Worm (Caenorhabditis elegans): ENCODE data around the gene D1005.4.

DNA sequence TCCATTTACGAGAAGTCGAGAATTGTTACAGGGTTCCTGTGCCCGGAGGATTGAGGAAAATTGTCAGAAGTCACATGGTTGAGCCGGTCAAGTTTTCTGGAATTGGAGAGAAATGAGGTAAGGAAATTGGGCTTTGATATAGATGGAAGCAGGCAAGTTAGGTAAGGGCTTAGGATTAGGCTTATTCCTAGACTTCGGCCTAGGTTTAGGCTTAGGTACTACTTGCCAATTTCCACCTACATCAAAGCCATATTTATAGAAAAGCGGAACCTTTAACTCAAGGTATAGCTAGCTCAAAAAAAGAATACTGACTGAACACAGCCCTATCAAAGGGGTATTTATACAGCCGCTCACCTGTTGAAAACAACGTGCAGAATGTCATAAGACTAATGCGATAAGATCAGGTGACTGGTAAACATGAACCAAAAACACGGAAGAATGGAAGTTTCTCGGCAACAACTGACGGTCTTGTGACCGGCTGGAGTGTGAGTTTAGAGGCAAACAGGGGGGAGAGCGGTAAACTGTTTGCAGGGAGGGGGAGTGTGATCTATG lies 19.0 kb upstream of the D1005.4 start:
- TF ChIP-seq nhr-237 (tag; optimal IDR thresholded peaks at IDR 0.05) (peak; percentile 65), lir-3 (tag; optimal IDR thresholded peaks at IDR 0.05; ENCODE audit: poor library complexity) (peak; percentile 88), lin-39 (tag; optimal IDR thresholded peaks at IDR 0.05) (peak; percentile 82), ets-5 (GFP tag; IDR thresholded peaks at IDR 0.05) (no peak), dpl-1 (GFP tag; optimal IDR thresholded peaks at IDR 0.05) (peak; percentile 62 to 75 (median 66)), fkh-8 (tag; optimal IDR thresholded peaks at IDR 0.05) (peak; percentile 17), lin-13 (GFP tag; optimal IDR thresholded peaks at IDR 0.05) (peak; percentile 92), ceh-82 (tag; optimal IDR thresholded peaks at IDR 0.05) (peak in 1 of 3 experiments; percentile 2), nhr-76 (tag; optimal IDR thresholded peaks at IDR 0.05) (no peak)

Data from whole organism, L1 larva.